Worm (Caenorhabditis elegans): ENCODE measurements around the gene faah-5.
A peak's percentile ranks its signal among the peaks of the same experiment; 100 is the strongest.

faah-5 gene

ce11 chrIII:11870009-11870408 lies 21.2 kb downstream of the faah-5 start (continued):
- peak; percentile 65 for TF ChIP-seq madf-9 (GFP tag; conservative IDR thresholded peaks at IDR 0.05)
- no peak for TF ChIP-seq sdz-12 (GFP tag; optimal IDR thresholded peaks at IDR 0.05)
- no peak for TF ChIP-seq D1046.2 (GFP tag; IDR thresholded peaks at IDR 0.05)
- TF ChIP-seq rbr-2 (tag; optimal IDR thresholded peaks at IDR 0.05): peak; percentile 83
- no peak for TF ChIP-seq Y48G9A.11 (GFP tag; IDR thresholded peaks at IDR 0.05)
- peak; percentile 67 for TF ChIP-seq pha-4 (GFP tag; IDR thresholded peaks at IDR 0.05)
- TF ChIP-seq pha-4 (tag; optimal IDR thresholded peaks at IDR 0.05): peak; percentile 96
- TF ChIP-seq nhr-41 (GFP tag; IDR thresholded peaks at IDR 0.05): no peak
- TF ChIP-seq ama-1 (optimal IDR thresholded peaks at IDR 0.05): no peak
- TF ChIP-seq fkh-10 (GFP tag; optimal IDR thresholded peaks at IDR 0.05): peak; percentile 58
- TF ChIP-seq zag-1 (tag; optimal IDR thresholded peaks at IDR 0.05): no peak
- TF ChIP-seq pqm-1 (tag; optimal IDR thresholded peaks at IDR 0.05): peak; percentile 27
- TF ChIP-seq snpc-4 (tag; optimal IDR thresholded peaks at IDR 0.05): peak; percentile 61
- 0 out of 2 replicates have a peak, but pooled peaks have one; percentile 32 for TF ChIP-seq vab-7 (GFP tag; IDR thresholded peaks at IDR 0.05)
- peak; percentile 14 for TF ChIP-seq gei-8 (GFP tag; optimal IDR thresholded peaks at IDR 0.05)
- peak; percentile 55; the same call in 1 of the 2 replicates for TF ChIP-seq tra-1 (GFP tag; IDR thresholded peaks at IDR 0.05)
- TF ChIP-seq F44E2.7 (GFP tag; IDR thresholded peaks at IDR 0.05): no peak
- TF ChIP-seq daf-19 (GFP tag; conservative IDR thresholded peaks at IDR 0.05): no peak
- TF ChIP-seq madf-5 (GFP tag; IDR thresholded peaks at IDR 0.05): no peak
- peak; percentile 60 for TF ChIP-seq F37D6.2 (tag; optimal IDR thresholded peaks at IDR 0.05)
- TF ChIP-seq dmd-6 (GFP tag; IDR thresholded peaks at IDR 0.05): peak; percentile 84
- 0 out of 2 replicates have a peak, but pooled peaks have one; percentile 38 for TF ChIP-seq dmd-9 (GFP tag; IDR thresholded peaks at IDR 0.05)
- no peak for TF ChIP-seq Y75B8A.6 (GFP tag; IDR thresholded peaks at IDR 0.05)
- TF ChIP-seq dve-1 (tag; optimal IDR thresholded peaks at IDR 0.05; ENCODE audit: insufficient read depth): peak; percentile 91
- peak in 1 of 2 experiments; percentile 48 for TF ChIP-seq unc-62 (GFP tag; optimal IDR thresholded peaks at IDR 0.05 in 1 of 2)
- TF ChIP-seq unc-62 (tag; optimal IDR thresholded peaks at IDR 0.05): no peak
- peak; percentile 40 to 88 for TF ChIP-seq daf-16 (GFP tag; optimal IDR thresholded peaks at IDR 0.05)
- peak; percentile 99 for TF ChIP-seq daf-16 (tag; optimal IDR thresholded peaks at IDR 0.05)
- TF ChIP-seq ZK337.2 (GFP tag; IDR thresholded peaks at IDR 0.05): peak; percentile 36; the same call in 1 of the 2 replicates
- no peak for TF ChIP-seq skn-1 (tag; optimal IDR thresholded peaks at IDR 0.05)
- no peak for TF ChIP-seq zfp-2 (tag; optimal IDR thresholded peaks at IDR 0.05)
- TF ChIP-seq arid-1 (GFP tag; conservative IDR thresholded peaks at IDR 0.05): peak; percentile 60; the same call in 1 of the 2 replicates
- no peak for TF ChIP-seq F26F4.8 (GFP tag; conservative IDR thresholded peaks at IDR 0.05)
- TF ChIP-seq saeg-2 (GFP tag; IDR thresholded peaks at IDR 0.05): no peak
- TF ChIP-seq dpl-1 (GFP tag; optimal IDR thresholded peaks at IDR 0.05): peak; percentile 75
- TF ChIP-seq jun-1 (tag; optimal IDR thresholded peaks at IDR 0.05): peak; percentile 9
- no peak for TF ChIP-seq snpc-1.2 (GFP tag; IDR thresholded peaks at IDR 0.05)
- 0 out of 2 replicates have a peak, but pooled peaks have one; percentile 36 for TF ChIP-seq lin-1 (GFP tag; IDR thresholded peaks at IDR 0.05)
- TF ChIP-seq set-16 (GFP tag; IDR thresholded peaks at IDR 0.05): peak; percentile 21; the same call in 1 of the 2 replicates
- no peak for TF ChIP-seq F49E8.2 (tag; optimal IDR thresholded peaks at IDR 0.05; ENCODE audit: borderline replicate concordance)
- no peak for TF ChIP-seq aly-2 (tag; optimal IDR thresholded peaks at IDR 0.05)
- TF ChIP-seq php-3 (GFP tag; IDR thresholded peaks at IDR 0.05): 0 out of 2 replicates have a peak, but pooled peaks have one; percentile 38
- no peak for TF ChIP-seq unc-39 (tag; optimal IDR thresholded peaks at IDR 0.05)
- TF ChIP-seq mxl-3 (GFP tag; optimal IDR thresholded peaks at IDR 0.05): peak; percentile 85
- TF ChIP-seq mdt-29 (GFP tag; IDR thresholded peaks at IDR 0.05): no peak
- no peak for TF ChIP-seq lim-7 (GFP tag; IDR thresholded peaks at IDR 0.05)
- TF ChIP-seq spr-3 (GFP tag; optimal IDR thresholded peaks at IDR 0.05): peak; percentile 43
- no peak for TF ChIP-seq nhr-76 (tag; optimal IDR thresholded peaks at IDR 0.05)
- no peak for TF ChIP-seq R02D3.7 (tag; optimal IDR thresholded peaks at IDR 0.05)
- TF ChIP-seq ZK546.5 (tag; optimal IDR thresholded peaks at IDR 0.05): no peak
- TF ChIP-seq lin-29 (GFP tag; IDR thresholded peaks at IDR 0.05): no peak
- TF ChIP-seq ceh-20 (GFP tag; IDR thresholded peaks at IDR 0.05): no peak

Measured in whole organism, L4 larva.